Worm (Caenorhabditis elegans) whole organism, L4 larva: ENCODE results near the gene oac-32.
A peak's percentile ranks its signal among the peaks of the same experiment; 100 is the strongest.

Experiments
- F10B5.3 ChIP-seq: sonication (generic microtip); optimal IDR thresholded peaks from 2 replicates; lab custom pipeline; 2016; ENCODE audit warnings: mild to moderate bottlenecking, missing genetic modification characterization, missing compliant biosample characterization
- F37D6.2 ChIP-seq: sonication (generic microtip); optimal IDR thresholded peaks from 2 replicates; lab custom pipeline; 2016; ENCODE audit warnings: mild to moderate bottlenecking, missing genetic modification characterization, missing compliant biosample characterization
- R02D3.7 ChIP-seq: fragments of 150-350 bp; sonication (generic microtip); optimal IDR thresholded peaks from 3 replicates; lab custom pipeline; 2014; ENCODE audit warnings: missing biosample characterization, missing genetic modification characterization
- T20F7.1 ChIP-seq: fragments of 200-800 bp; sonication (Bioruptor generic); optimal IDR thresholded peaks from 2 replicates; lab custom pipeline; 2018; ENCODE audit warnings: mild to moderate bottlenecking, missing genetic modification characterization, missing compliant biosample characterization
- T26A8.4 ChIP-seq: fragments of 200-800 bp; sonication (Bioruptor generic); IDR thresholded peaks from 2 replicates; pipeline ENCODE4 v1.3.6; 2022; ENCODE audit warnings: missing genetic modification characterization, missing compliant biosample characterization
- Y105C5A.15 ChIP-seq: fragments of 200-800 bp; sonication (Bioruptor generic); IDR thresholded peaks from 2 replicates; pipeline ENCODE4 v1.3.6; 2022; ENCODE audit warnings: missing genetic modification characterization, missing compliant biosample characterization
- Y48G9A.11 ChIP-seq: fragments of 200-800 bp; sonication (Bioruptor generic); IDR thresholded peaks from 2 replicates; pipeline ENCODE4 v1.3.6; 2022; ENCODE audit warnings: missing genetic modification reagents, missing genetic modification characterization, missing compliant biosample characterization
- aha-1 ChIP-seq: fragments of 150-350 bp; peaks from one replicate; lab custom pipeline; 2014; ENCODE audit warnings: missing biosample characterization, missing genetic modification characterization
- aly-2 ChIP-seq: sonication (generic microtip); optimal IDR thresholded peaks from 2 replicates; lab custom pipeline; 2018; ENCODE audit warnings: missing biosample characterization, missing genetic modification characterization
- ama-1 ChIP-seq: fragments of 150-350 bp; optimal IDR thresholded peaks from 2 replicates; lab custom pipeline; 2014; ENCODE audit warnings: inconsistent platforms, mixed read lengths
- attf-4 ChIP-seq: sonication (generic microtip); optimal IDR thresholded peaks from 3 replicates; lab custom pipeline; 2017; ENCODE audit warnings: missing biosample characterization, missing genetic modification characterization
- ceh-44 ChIP-seq: fragments of 200-800 bp; sonication (Bioruptor generic); IDR thresholded peaks from 2 replicates; pipeline ENCODE4 v1.3.6; 2022; ENCODE audit warnings: missing genetic modification reagents, missing genetic modification characterization, missing compliant biosample characterization
- dmd-6 ChIP-seq: fragments of 200-800 bp; sonication (Bioruptor generic); IDR thresholded peaks from 2 replicates; pipeline ENCODE4 v1.3.6; 2022; ENCODE audit warnings: missing genetic modification reagents, missing genetic modification characterization, missing compliant biosample characterization
- dmd-8 ChIP-seq: fragments of 200-800 bp; sonication (Bioruptor generic); IDR thresholded peaks from 2 replicates; pipeline ENCODE4 v1.3.6; 2022; ENCODE audit warnings: missing genetic modification characterization, missing compliant biosample characterization
- dmd-9 ChIP-seq: fragments of 200-800 bp; sonication (Bioruptor generic); IDR thresholded peaks from 2 replicates; pipeline ENCODE4 v1.3.6; 2022; ENCODE audit warnings: missing genetic modification reagents, missing genetic modification characterization, missing compliant biosample characterization
- dpl-1 ChIP-seq: fragments of 150-350 bp; optimal IDR thresholded peaks from 2 replicates; lab custom pipeline; 2014; ENCODE audit warnings: missing biosample characterization, missing genetic modification reagents, missing genetic modification characterization
- dve-1 ChIP-seq: sonication (generic microtip); optimal IDR thresholded peaks from 2 replicates; lab custom pipeline; 2017; ENCODE audit warnings: antibody characterized with exemption, mild to moderate bottlenecking, missing genetic modification characterization, missing compliant biosample characterization; ENCODE audit not compliant: insufficient read depth
- egl-27 ChIP-seq: sonication (generic microtip); optimal IDR thresholded peaks from 3 replicates; lab custom pipeline; 2017; ENCODE audit warnings: missing biosample characterization, missing genetic modification reagents, missing genetic modification characterization
- fkh-10 ChIP-seq: fragments of 150-350 bp; optimal IDR thresholded peaks from 2 replicates; lab custom pipeline; 2014; ENCODE audit warnings: missing biosample characterization, missing genetic modification reagents, missing genetic modification characterization
- gei-8 ChIP-seq: fragments of 200-800 bp; sonication (Bioruptor generic); optimal IDR thresholded peaks from 2 replicates; lab custom pipeline; 2018; ENCODE audit warnings: mild to moderate bottlenecking, missing genetic modification characterization, missing compliant biosample characterization
- hlh-11 ChIP-seq: fragments of 200-800 bp; sonication (Bioruptor generic); optimal IDR thresholded peaks from 2 replicates; lab custom pipeline; 2018; ENCODE audit warnings: mild to moderate bottlenecking, missing genetic modification characterization, missing compliant biosample characterization
- jun-1 ChIP-seq: fragments of 150-350 bp; optimal IDR thresholded peaks from 2 replicates; lab custom pipeline; 2014; ENCODE audit warnings: missing biosample characterization, missing genetic modification reagents, missing genetic modification characterization
- lin-1 ChIP-seq: fragments of 200-800 bp; sonication (Bioruptor generic); IDR thresholded peaks from 2 replicates; pipeline ENCODE4 v1.3.6; 2022; ENCODE audit warnings: missing genetic modification reagents, missing genetic modification characterization, missing compliant biosample characterization
- madf-5 ChIP-seq, 2 experiments: fragments of 200-800 bp; sonication (Bioruptor generic); IDR thresholded peaks; 2 replicates each; pipeline ENCODE4 v1.3.6; 2022; ENCODE audit warnings: missing compliant biosample characterization in 2 of 2, missing genetic modification characterization in 2 of 2
- mdl-1 ChIP-seq, 2 experiments: fragments of 150-350 bp in 1 of 2; sonication (generic microtip) in 1 of 2; optimal IDR thresholded peaks; 2 replicates each; lab custom pipeline; 2014 to 2017; ENCODE audit warnings: missing biosample characterization in 2 of 2, missing genetic modification characterization in 2 of 2
- mep-1 ChIP-seq: fragments of 150-350 bp; sonication (generic microtip); optimal IDR thresholded peaks from 3 replicates; lab custom pipeline; 2014; ENCODE audit warnings: missing biosample characterization, missing genetic modification characterization
- mes-2 ChIP-seq: sonication (generic microtip); optimal IDR thresholded peaks from 2 replicates; lab custom pipeline; 2016; ENCODE audit warnings: missing genotype, mild to moderate bottlenecking, missing genetic modification characterization, missing compliant biosample characterization; ENCODE audit not compliant: poor library complexity, severe bottlenecking
- nhr-102 ChIP-seq: sonication (generic microtip); optimal IDR thresholded peaks from 2 replicates; lab custom pipeline; 2016; ENCODE audit warnings: mild to moderate bottlenecking, missing genetic modification characterization, moderate library complexity, missing compliant biosample characterization
- nhr-11 ChIP-seq: fragments of 150-350 bp; optimal IDR thresholded peaks from 2 replicates; lab custom pipeline; 2014; ENCODE audit warnings: missing biosample characterization, missing genetic modification characterization
- nhr-111 ChIP-seq: fragments of 200-800 bp; sonication (Bioruptor generic); optimal IDR thresholded peaks from 2 replicates; lab custom pipeline; 2018; ENCODE audit warnings: mild to moderate bottlenecking, missing genetic modification characterization, missing compliant biosample characterization
- nhr-42 ChIP-seq: fragments of 200-800 bp; sonication (Bioruptor generic); IDR thresholded peaks from 2 replicates; pipeline ENCODE4 v1.3.6; 2022; ENCODE audit warnings: missing genetic modification characterization, missing compliant biosample characterization
- nhr-76 ChIP-seq: fragments of 150-350 bp; optimal IDR thresholded peaks from 2 replicates; lab custom pipeline; 2014; ENCODE audit warnings: missing biosample characterization, missing genetic modification characterization
- pha-4 ChIP-seq, 2 experiments: fragments of 150-350 bp in 1 of 2; fragments of 200-800 bp in 1 of 2; sonication (Bioruptor generic) in 1 of 2; IDR thresholded peaks in 1 of 2; optimal IDR thresholded peaks in 1 of 2; 2 replicates each; pipeline versions ENCODE4 v1.3.6 to Lab custom; 2014 to 2022; ENCODE audit warnings: missing genetic modification characterization in 2 of 2, missing genetic modification reagents in 2 of 2, missing biosample characterization in 1 of 2, missing compliant biosample characterization in 1 of 2
- rbr-2 ChIP-seq: sonication (generic microtip); optimal IDR thresholded peaks from 2 replicates; lab custom pipeline; 2016; ENCODE audit warnings: missing genotype, missing genetic modification characterization, missing compliant biosample characterization
- sdz-12 ChIP-seq: fragments of 200-800 bp; sonication (Bioruptor generic); optimal IDR thresholded peaks from 2 replicates; lab custom pipeline; 2018; ENCODE audit warnings: mild to moderate bottlenecking, missing genetic modification characterization, missing compliant biosample characterization
- tag-97 ChIP-seq: fragments of 200-800 bp; sonication (Bioruptor generic); IDR thresholded peaks from 2 replicates; pipeline ENCODE4 v1.3.6; 2022; ENCODE audit warnings: missing genetic modification characterization, missing compliant biosample characterization
- unc-62 ChIP-seq, 3 experiments: fragments of 150-350 bp in 1 of 3; sonication (generic microtip); optimal IDR thresholded peaks in 2 of 3; peaks in 1 of 3; 1 replicate in 1 of 3; 2 replicates in 2 of 3; lab custom pipeline; 2014 to 2017; ENCODE audit warnings: missing biosample characterization in 3 of 3, missing genetic modification characterization in 3 of 3, missing genetic modification reagents in 3 of 3, missing genotype in 1 of 3
- vab-7 ChIP-seq: fragments of 200-800 bp; sonication (Bioruptor generic); IDR thresholded peaks from 2 replicates; pipeline ENCODE4 v1.3.6; 2022; ENCODE audit warnings: missing genetic modification reagents, missing genetic modification characterization, missing compliant biosample characterization
- zag-1 ChIP-seq: fragments of 150-350 bp; optimal IDR thresholded peaks from 2 replicates; lab custom pipeline; 2014; ENCODE audit warnings: missing biosample characterization, missing genetic modification characterization
- zip-2 ChIP-seq: fragments of 150-350 bp; optimal IDR thresholded peaks from 2 replicates; lab custom pipeline; 2014; ENCODE audit warnings: missing biosample characterization, missing genetic modification characterization
- ztf-11 ChIP-seq: fragments of 150-350 bp; optimal IDR thresholded peaks from 2 replicates; lab custom pipeline; 2014; ENCODE audit warnings: missing biosample characterization, missing genetic modification characterization

Gene oac-32

ce11 chrV:1534315-1534714, 11.3 kb downstream of the oac-32 start, which contains the start of gene trx-5:
Gene trx-5, minus strand, starts transcription at chrV:1534415.
- TF ChIP-seq Y48G9A.11 (GFP tag; lab: Robert Waterston, UW), result no peak
- no peak for TF ChIP-seq ceh-44 (GFP tag; lab: Robert Waterston, UW)
- TF ChIP-seq fkh-10 (GFP tag; lab: Kevin White, UChicago), result no peak
- no peak for TF ChIP-seq dpl-1 (GFP tag; lab: Kevin White, UChicago)
- no peak for TF ChIP-seq tag-97 (GFP tag; lab: Robert Waterston, UW)
- no peak for TF ChIP-seq T20F7.1 (GFP tag; lab: Kevin White, UChicago)
- TF ChIP-seq gei-8 (GFP tag; lab: Kevin White, UChicago), result no peak
- no peak for TF ChIP-seq pha-4 (GFP tag; IDR thresholded peaks at IDR 0.05; lab: Robert Waterston, UW)
- no peak for TF ChIP-seq pha-4 (tag; optimal IDR thresholded peaks at IDR 0.05; lab: Kevin White, UChicago)

ce11 chrV:1532455-1532854, 13.1 kb downstream of the oac-32 start:
- TF ChIP-seq T20F7.1 (GFP tag; lab: Kevin White, UChicago) (no peak), unc-62 (GFP tag; optimal IDR thresholded peaks at IDR 0.05 in 1 of 2; lab: Kevin White, UChicago) (peak in 1 of 2 experiments; percentile 93), unc-62 (tag; optimal IDR thresholded peaks at IDR 0.05; lab: Kevin White, UChicago) (no peak), mes-2 (tag; lab: Kevin White, UChicago) (no peak), madf-5 (GFP tag; IDR thresholded peaks at IDR 0.05; lab: Robert Waterston, UW) (no peak), aha-1 (tag; lab: Kevin White, UChicago) (no peak), F37D6.2 (tag; lab: Kevin White, UChicago) (no peak), rbr-2 (tag; lab: Kevin White, UChicago) (no peak), R02D3.7 (tag; lab: Kevin White, UChicago) (no peak), jun-1 (no peak)

ce11 chrV:1531159-1531558, 14.4 kb downstream of the oac-32 start, which contains the start of gene K02H11.4:
Gene K02H11.4, minus strand, starts transcription at chrV:1531259.
- TF ChIP-seq nhr-42 (GFP tag; lab: Robert Waterston, UW) (no peak), zip-2 (tag; lab: Kevin White, UChicago) (no peak), dpl-1 (GFP tag; lab: Kevin White, UChicago) (no peak), gei-8 (GFP tag; lab: Kevin White, UChicago) (no peak), zag-1 (tag; lab: Kevin White, UChicago) (no peak), unc-62 (GFP tag; optimal IDR thresholded peaks at IDR 0.05 in 1 of 2; lab: Kevin White, UChicago) (no peak), unc-62 (tag; optimal IDR thresholded peaks at IDR 0.05; lab: Kevin White, UChicago) (no peak), attf-4 (no peak), nhr-11 (tag; lab: Kevin White, UChicago) (no peak), dmd-9 (GFP tag; lab: Robert Waterston, UW) (no peak), mdl-1 (tag; optimal IDR thresholded peaks at IDR 0.05; lab: Kevin White, UChicago) (no peak), ama-1 (lab: Kevin White, UChicago) (no peak), vab-7 (GFP tag; lab: Robert Waterston, UW) (no peak), nhr-111 (GFP tag; lab: Kevin White, UChicago) (no peak), aly-2 (tag; lab: Kevin White, UChicago) (no peak), Y48G9A.11 (GFP tag; lab: Robert Waterston, UW) (no peak), hlh-11 (tag; lab: Kevin White, UChicago) (no peak)

- TF ChIP-seq nhr-76 (tag; lab: Kevin White, UChicago) (no peak), dve-1 (tag; lab: Kevin White, UChicago) (no peak), dmd-8 (GFP tag; lab: Robert Waterston, UW) (no peak), aly-2 (tag; lab: Kevin White, UChicago) (no peak)
- TF ChIP-seq, all 104 proteins: peak for 0
Measured at ce11 chrV:1527985-1528384, 17.6 kb downstream of the oac-32 start, which contains the start of gene str-236. Gene str-236, minus strand, starts transcription at chrV:1528085.

- no peak for TF ChIP-seq F10B5.3 (tag; lab: Kevin White, UChicago)
- no peak for TF ChIP-seq sdz-12 (GFP tag; lab: Kevin White, UChicago)
- no peak for TF ChIP-seq Y105C5A.15 (GFP tag; lab: Robert Waterston, UW)
- no peak for TF ChIP-seq pha-4 (GFP tag; IDR thresholded peaks at IDR 0.05; lab: Robert Waterston, UW)
- TF ChIP-seq pha-4 (tag; optimal IDR thresholded peaks at IDR 0.05; lab: Kevin White, UChicago), result no peak
- TF ChIP-seq dmd-6 (GFP tag; lab: Robert Waterston, UW), result no peak
- no peak for TF ChIP-seq nhr-102
- no peak for TF ChIP-seq T26A8.4
- TF ChIP-seq aly-2 (tag; lab: Kevin White, UChicago), result no peak
- TF ChIP-seq nhr-111 (GFP tag; lab: Kevin White, UChicago), result no peak
- TF ChIP-seq mep-1 (tag; lab: Kevin White, UChicago), result no peak
- TF ChIP-seq egl-27, result no peak
- TF ChIP-seq lin-1 (GFP tag; lab: Robert Waterston, UW), result no peak
- TF ChIP-seq madf-5 (GFP tag; IDR thresholded peaks at IDR 0.05; lab: Robert Waterston, UW), result no peak
- no peak for TF ChIP-seq dpl-1 (GFP tag; lab: Kevin White, UChicago)
- TF ChIP-seq ztf-11 (tag; lab: Kevin White, UChicago), result no peak
- TF ChIP-seq fkh-10 (GFP tag; lab: Kevin White, UChicago), result no peak
- no peak for TF ChIP-seq ama-1 (lab: Kevin White, UChicago)
- no peak for TF ChIP-seq unc-62 (GFP tag; optimal IDR thresholded peaks at IDR 0.05 in 1 of 2; lab: Kevin White, UChicago)
- TF ChIP-seq unc-62 (tag; optimal IDR thresholded peaks at IDR 0.05; lab: Kevin White, UChicago), result no peak
Measured at ce11 chrV:1522485-1522884, 23.1 kb downstream of the oac-32 start, which contains the start of gene str-243. Gene str-243, plus strand, starts transcription at chrV:1522785.
